Worm (Caenorhabditis elegans) whole organism, mixed stage, embryonic: ENCODE results near the gene F38H4.4.
A peak's percentile ranks its signal among the peaks of the same experiment; 100 is the strongest.

Experiments used
- blmp-1 ChIP-seq: fragments of 150-350 bp; optimal IDR thresholded peaks from 2 replicates; lab custom pipeline; 2014; ENCODE audit warnings: missing biosample characterization, missing genetic modification characterization
- ceh-43 ChIP-seq: fragments of 200-800 bp; sonication (Bioruptor generic); optimal IDR thresholded peaks from 2 replicates; lab custom pipeline; 2018; ENCODE audit warnings: mild to moderate bottlenecking, missing genetic modification characterization, moderate library complexity, missing compliant biosample characterization
- ceh-83 ChIP-seq: fragments of 200-800 bp; sonication (Bioruptor generic); optimal IDR thresholded peaks from 2 replicates; lab custom pipeline; 2018; ENCODE audit warnings: mild to moderate bottlenecking, missing genetic modification characterization, missing compliant biosample characterization
- ces-1 ChIP-seq: fragments of 150-350 bp; optimal IDR thresholded peaks from 2 replicates; lab custom pipeline; 2014; ENCODE audit warnings: missing biosample characterization, missing genetic modification reagents, missing genetic modification characterization
- cnd-1 ChIP-seq: fragments of 200-800 bp; sonication (Bioruptor generic); optimal IDR thresholded peaks from 2 replicates; lab custom pipeline; 2018; ENCODE audit warnings: mild to moderate bottlenecking, missing genetic modification characterization, missing compliant biosample characterization
- elt-1 ChIP-seq: sonication (generic microtip); optimal IDR thresholded peaks from 2 replicates; lab custom pipeline; 2017; ENCODE audit warnings: missing genetic modification characterization, mild to moderate bottlenecking, missing compliant biosample characterization, antibody characterized with exemption, moderate library complexity, borderline replicate concordance; ENCODE audit not compliant: insufficient read depth
- elt-3 ChIP-seq: fragments of 150-350 bp; optimal IDR thresholded peaks from 2 replicates; lab custom pipeline; 2014; ENCODE audit warnings: missing biosample characterization, missing genetic modification characterization
- flh-1 ChIP-seq: fragments of 200-800 bp; sonication (Bioruptor generic); optimal IDR thresholded peaks from 2 replicates; lab custom pipeline; 2018; ENCODE audit warnings: mild to moderate bottlenecking, missing genetic modification characterization, moderate library complexity, missing compliant biosample characterization
- ham-2 ChIP-seq: fragments of 200-800 bp; sonication (Bioruptor generic); optimal IDR thresholded peaks from 2 replicates; lab custom pipeline; 2018; ENCODE audit warnings: mild to moderate bottlenecking, missing genetic modification characterization, missing compliant biosample characterization
- lin-32 ChIP-seq: fragments of 200-800 bp; sonication (Bioruptor generic); optimal IDR thresholded peaks from 2 replicates; lab custom pipeline; 2018; ENCODE audit warnings: mild to moderate bottlenecking, missing genetic modification characterization, missing compliant biosample characterization
- mab-5 ChIP-seq: fragments of 150-350 bp; optimal IDR thresholded peaks from 2 replicates; lab custom pipeline; 2014; ENCODE audit warnings: missing biosample characterization, missing genetic modification characterization
- mep-1 ChIP-seq: fragments of 150-350 bp; optimal IDR thresholded peaks from 2 replicates; lab custom pipeline; 2017; ENCODE audit warnings: missing biosample characterization, missing genetic modification reagents, missing genetic modification characterization, inconsistent platforms
- mls-2 ChIP-seq: sonication (generic microtip); optimal IDR thresholded peaks from 2 replicates; lab custom pipeline; 2016; ENCODE audit warnings: mild to moderate bottlenecking, missing genetic modification characterization, moderate library complexity, missing compliant biosample characterization
- nhr-12 ChIP-seq: fragments of 150-350 bp; optimal IDR thresholded peaks from 2 replicates; lab custom pipeline; 2014; ENCODE audit warnings: missing biosample characterization, missing genetic modification characterization
- nhr-2 ChIP-seq: fragments of 150-350 bp; optimal IDR thresholded peaks from 2 replicates; lab custom pipeline; 2014; ENCODE audit warnings: missing biosample characterization, missing genetic modification characterization
- nhr-237 ChIP-seq: fragments of 150-350 bp; optimal IDR thresholded peaks from 2 replicates; lab custom pipeline; 2014; ENCODE audit warnings: missing biosample characterization, missing genetic modification characterization
- nhr-28 ChIP-seq: fragments of 150-350 bp; optimal IDR thresholded peaks from 2 replicates; lab custom pipeline; 2014; ENCODE audit warnings: missing biosample characterization, missing genetic modification characterization
- nhr-76 ChIP-seq: sonication (generic microtip); optimal IDR thresholded peaks from 2 replicates; lab custom pipeline; 2017; ENCODE audit warnings: missing biosample characterization, missing genetic modification characterization
- pha-4 ChIP-seq: fragments of 150-350 bp; optimal IDR thresholded peaks from 2 replicates; lab custom pipeline; 2018; ENCODE audit warnings: missing biosample characterization, missing genetic modification reagents, missing genetic modification characterization
- snpc-4 ChIP-seq: fragments of 150-350 bp; optimal IDR thresholded peaks from 2 replicates; lab custom pipeline; 2014; ENCODE audit warnings: missing biosample characterization, missing genetic modification characterization
- sptf-1 ChIP-seq: sonication (generic microtip); optimal IDR thresholded peaks from 2 replicates; lab custom pipeline; 2017; ENCODE audit warnings: mild to moderate bottlenecking, missing genetic modification characterization, moderate library complexity, missing compliant biosample characterization
- tbx-8 ChIP-seq: fragments of 200-800 bp; sonication (Bioruptor generic); optimal IDR thresholded peaks from 2 replicates; lab custom pipeline; 2018; ENCODE audit warnings: mild to moderate bottlenecking, missing genetic modification characterization, moderate library complexity, missing compliant biosample characterization
- unc-120 ChIP-seq: sonication (generic microtip); optimal IDR thresholded peaks from 2 replicates; lab custom pipeline; 2017; ENCODE audit warnings: missing genetic modification characterization, missing compliant biosample characterization; ENCODE audit not compliant: poor library complexity, severe bottlenecking
- unc-39 ChIP-seq: fragments of 150-350 bp; optimal IDR thresholded peaks from 2 replicates; lab custom pipeline; 2014; ENCODE audit warnings: missing biosample characterization, missing genetic modification characterization
- unc-62 ChIP-seq: fragments of 150-350 bp; optimal IDR thresholded peaks from 2 replicates; lab custom pipeline; 2014; ENCODE audit warnings: missing biosample characterization, missing genetic modification reagents, missing genetic modification characterization
- zip-8 ChIP-seq: fragments of 150-350 bp; optimal IDR thresholded peaks from 2 replicates; lab custom pipeline; 2014; ENCODE audit warnings: missing biosample characterization, missing genetic modification characterization
- ztf-11 ChIP-seq: fragments of 150-350 bp; optimal IDR thresholded peaks from 2 replicates; lab custom pipeline; 2014; ENCODE audit warnings: missing biosample characterization, missing genetic modification characterization

The F38H4.4 gene

DNA sequence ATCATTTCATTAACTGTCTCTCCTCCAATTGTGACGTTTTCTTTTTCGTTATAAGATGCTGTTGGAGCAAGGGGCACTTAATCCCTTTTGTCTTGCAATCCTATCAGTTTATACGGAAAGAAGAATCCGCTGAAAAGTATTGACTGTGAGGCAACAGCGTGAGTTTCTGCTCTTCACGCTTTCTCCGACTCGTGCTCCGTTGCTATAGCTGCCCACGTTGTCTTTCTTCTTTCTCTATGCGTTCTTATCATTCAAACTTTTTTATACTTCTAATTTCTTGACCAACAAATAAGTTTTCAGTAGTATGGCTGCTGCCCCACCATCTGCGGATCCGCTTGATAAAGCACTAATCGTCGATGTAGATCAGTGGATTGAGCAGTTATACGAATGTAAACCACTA, 10.1 kb downstream of the F38H4.4 start, which contains the start of gene let-92:
TSS of gene let-92 (plus strand) at position 301 of the 400 bp plus-strand sequence.
- TF ChIP-seq zip-8 (tag; lab: Kevin White, UChicago) = no peak
- no peak for TF ChIP-seq nhr-28 (tag; lab: Kevin White, UChicago)
- TF ChIP-seq unc-120 (tag; lab: Kevin White, UChicago) = no peak
- no peak for TF ChIP-seq mls-2 (tag; lab: Kevin White, UChicago)
- no peak for TF ChIP-seq elt-3 (tag; lab: Kevin White, UChicago)

DNA sequence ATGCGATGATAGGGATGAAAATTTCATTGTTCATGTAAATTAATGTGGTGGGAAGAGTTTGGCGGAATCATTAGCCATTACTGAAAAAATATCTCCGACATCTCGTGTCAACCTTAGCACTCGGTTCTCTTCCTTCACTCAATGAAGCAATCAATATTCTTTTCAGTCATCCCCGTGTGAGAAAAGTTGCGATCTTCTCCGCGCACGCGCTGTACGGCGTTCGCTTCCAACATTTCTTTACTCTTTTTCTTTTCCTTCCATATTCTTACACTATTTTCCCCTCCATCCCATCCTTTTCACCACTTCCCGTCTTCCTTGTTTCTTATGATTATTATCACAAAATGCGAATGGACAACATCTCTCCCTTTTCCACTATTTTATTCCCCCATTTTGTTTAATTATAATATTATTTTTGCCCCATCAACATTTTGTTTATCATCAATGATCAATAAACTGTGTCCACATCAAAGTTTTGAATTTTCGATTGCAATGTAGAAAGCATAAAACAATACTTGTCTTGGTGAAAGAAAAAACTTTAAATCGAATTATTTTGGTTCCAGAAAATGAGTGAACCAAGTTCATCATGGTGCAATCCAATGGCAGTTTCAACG, 12.0 kb downstream of the F38H4.4 start, which contains the start of gene mob-1:
TSS of gene mob-1 (plus strand) at position 561 of the 611 bp plus-strand sequence.
- no peak for TF ChIP-seq nhr-2 (tag; lab: Kevin White, UChicago)
- no peak for TF ChIP-seq snpc-4 (tag; lab: Kevin White, UChicago)
- no peak for TF ChIP-seq pha-4
- no peak for TF ChIP-seq blmp-1
- no peak for TF ChIP-seq nhr-12 (tag; lab: Kevin White, UChicago)
- TF ChIP-seq cnd-1 (tag; lab: Kevin White, UChicago) = no peak
- peak; percentile 20 for TF ChIP-seq elt-1

DNA sequence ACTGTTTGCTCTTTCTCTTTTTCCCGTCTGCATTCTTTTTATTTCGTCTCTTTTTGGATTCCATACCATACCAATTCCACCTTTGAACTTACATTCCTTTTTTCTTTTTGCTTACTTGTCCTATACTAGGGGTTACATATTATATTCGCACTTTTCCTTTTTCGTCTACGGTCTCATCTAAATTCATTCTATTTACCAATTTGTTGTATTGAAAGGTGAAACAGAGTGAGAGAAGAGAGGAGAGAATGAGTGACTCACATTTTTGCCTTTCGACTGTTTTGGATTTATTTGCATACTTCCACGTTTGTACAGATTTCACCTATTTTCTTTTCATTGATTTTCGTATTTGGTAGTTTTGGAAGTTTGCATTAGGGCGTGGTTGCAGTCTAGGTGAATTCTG, 15.4 kb downstream of the F38H4.4 start:
- TF ChIP-seq zip-8 (tag; lab: Kevin White, UChicago) (no peak), ztf-11 (tag; lab: Kevin White, UChicago) (no peak), mls-2 (tag; lab: Kevin White, UChicago) (no peak), nhr-12 (tag; lab: Kevin White, UChicago) (no peak)

DNA sequence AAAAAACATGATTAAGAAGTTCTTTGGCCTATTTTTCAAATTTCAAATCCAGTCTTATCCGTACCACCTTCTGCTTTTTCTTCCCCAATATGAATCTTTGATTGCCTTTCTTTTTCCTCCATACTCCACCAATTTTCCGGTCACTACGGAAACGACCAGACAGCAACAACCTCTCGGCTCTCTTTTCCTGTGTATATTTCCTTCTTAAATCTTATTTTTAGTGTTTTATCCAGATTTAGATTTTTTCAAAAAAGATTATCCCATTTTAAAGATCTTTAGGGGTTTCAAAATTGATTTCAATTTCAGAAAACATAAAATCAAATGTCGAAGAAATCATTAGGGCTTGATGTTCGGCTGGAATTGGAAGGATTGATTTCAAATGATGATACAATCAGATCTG, 16.2 kb downstream of the F38H4.4 start, which contains the start of gene trpa-1:
TSS of gene trpa-1 (plus strand) at position 301 of the 400 bp plus-strand sequence.
- TF ChIP-seq unc-120 (tag; lab: Kevin White, UChicago) (no peak), flh-1 (GFP tag; lab: Kevin White, UChicago) (no peak), sptf-1 (tag; lab: Kevin White, UChicago) (no peak), tbx-8 (GFP tag; lab: Kevin White, UChicago) (no peak), nhr-2 (tag; lab: Kevin White, UChicago) (no peak), unc-39 (no peak), cnd-1 (tag; lab: Kevin White, UChicago) (no peak), unc-62 (GFP tag; lab: Kevin White, UChicago) (no peak), snpc-4 (tag; lab: Kevin White, UChicago) (no peak), ham-2 (GFP tag; lab: Kevin White, UChicago) (no peak), mls-2 (tag; lab: Kevin White, UChicago) (no peak), nhr-237 (tag; lab: Kevin White, UChicago) (no peak), elt-3 (tag; lab: Kevin White, UChicago) (no peak), pha-4 (no peak), nhr-12 (tag; lab: Kevin White, UChicago) (no peak), blmp-1 (no peak), ces-1 (no peak), nhr-76 (tag; lab: Kevin White, UChicago) (no peak), mab-5 (tag; lab: Kevin White, UChicago) (no peak), ceh-83 (GFP tag; lab: Kevin White, UChicago) (no peak)

DNA sequence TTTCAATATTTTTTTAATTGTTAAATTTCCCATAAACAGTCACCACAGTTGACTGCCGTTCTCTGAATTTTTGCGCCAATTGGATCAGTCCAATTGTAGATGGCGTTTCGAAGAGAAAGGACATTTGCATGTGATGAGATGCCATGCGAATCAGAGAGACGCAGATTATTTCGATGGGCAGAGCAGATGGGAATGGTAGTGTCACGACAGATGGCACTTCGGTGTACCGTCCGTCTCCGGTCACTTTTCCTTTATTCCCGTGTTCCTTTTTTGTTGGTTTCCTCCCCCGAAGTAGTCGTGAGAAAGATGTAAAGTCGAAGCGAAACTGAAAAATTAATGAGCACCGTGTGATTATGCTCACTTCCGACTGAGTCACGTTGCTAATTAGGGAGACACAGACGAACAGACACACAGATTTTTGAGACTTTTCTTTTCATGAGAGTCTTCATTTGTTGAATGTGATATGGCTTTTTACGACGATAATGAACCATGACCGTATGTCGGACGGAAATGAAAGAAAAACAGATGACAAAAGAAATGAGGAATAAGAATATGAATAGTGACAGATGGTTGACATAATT, 19.7 kb downstream of the F38H4.4 start:
- peak; percentile 92 for TF ChIP-seq cnd-1 (tag; lab: Kevin White, UChicago)
- no peak for TF ChIP-seq pha-4
- TF ChIP-seq ceh-43 (GFP tag; lab: Kevin White, UChicago) = no peak
- peak; percentile 12 for TF ChIP-seq mep-1 (tag; lab: Kevin White, UChicago)
- TF ChIP-seq nhr-2 (tag; lab: Kevin White, UChicago) = peak; percentile 95
- peak; percentile 49 for TF ChIP-seq ces-1
- peak; percentile 7 for TF ChIP-seq mls-2 (tag; lab: Kevin White, UChicago)
- no peak for TF ChIP-seq tbx-8 (GFP tag; lab: Kevin White, UChicago)
- TF ChIP-seq lin-32 (GFP tag; lab: Kevin White, UChicago) = peak; percentile 96
- no peak for TF ChIP-seq ham-2 (GFP tag; lab: Kevin White, UChicago)
- no peak for TF ChIP-seq nhr-237 (tag; lab: Kevin White, UChicago)
- TF ChIP-seq sptf-1 (tag; lab: Kevin White, UChicago) = peak; percentile 29
